Worm (Caenorhabditis elegans) whole organism, L1 larva: ENCODE data around the gene Y77E11A.7.

Experiments
- alr-1 ChIP-seq: fragments of 200-800 bp; sonication (Bioruptor generic); optimal IDR thresholded peaks from 2 replicates; lab custom pipeline; 2018; ENCODE audit warnings: borderline replicate concordance, mild to moderate bottlenecking, missing genetic modification characterization, missing compliant biosample characterization
- aly-2 ChIP-seq: fragments of 150-350 bp; optimal IDR thresholded peaks from 2 replicates; lab custom pipeline; 2014; ENCODE audit warnings: missing biosample characterization, missing genetic modification characterization
- blmp-1 ChIP-seq: fragments of 150-350 bp; optimal IDR thresholded peaks from 2 replicates; lab custom pipeline; 2014; ENCODE audit warnings: missing biosample characterization, missing genetic modification characterization
- ceh-88 ChIP-seq: fragments of 200-800 bp; sonication (Bioruptor generic); IDR thresholded peaks from 2 replicates; pipeline ENCODE4 v1.3.6; 2022; ENCODE audit warnings: missing genetic modification characterization, missing compliant biosample characterization
- ces-1 ChIP-seq: fragments of 150-350 bp; optimal IDR thresholded peaks from 2 replicates; lab custom pipeline; 2014; ENCODE audit warnings: missing biosample characterization, missing genetic modification reagents, missing genetic modification characterization
- efl-1 ChIP-seq, 4 experiments: fragments of 150-350 bp; optimal IDR thresholded peaks in 3 of 4; peaks in 1 of 4; 1 replicate in 1 of 4; 2 replicates in 3 of 4; lab custom pipeline; 2014; ENCODE audit warnings: missing biosample characterization in 2 of 4, missing genetic modification characterization in 2 of 4, missing genetic modification reagents in 2 of 4
- efl-3 ChIP-seq: fragments of 200-800 bp; sonication (Bioruptor generic); optimal IDR thresholded peaks from 2 replicates; lab custom pipeline; 2018; ENCODE audit warnings: mild to moderate bottlenecking, missing genetic modification characterization, missing compliant biosample characterization
- elt-2 ChIP-seq: sonication (generic microtip); optimal IDR thresholded peaks from 2 replicates; lab custom pipeline; 2016; ENCODE audit warnings: missing genetic modification characterization, mild to moderate bottlenecking, inconsistent platforms, missing compliant biosample characterization, missing genetic modification reagents
- elt-3 ChIP-seq, 6 experiments: fragments of 150-350 bp in 1 of 6; sonication (generic microtip); optimal IDR thresholded peaks; 2 replicates each; lab custom pipeline; 2017 to 2018; ENCODE audit warnings: missing biosample characterization in 6 of 6, missing genetic modification characterization in 6 of 6, inconsistent platforms in 1 of 6
- fkh-10 ChIP-seq: sonication (generic microtip); optimal IDR thresholded peaks from 2 replicates; lab custom pipeline; 2017; ENCODE audit warnings: missing biosample characterization, missing genetic modification reagents, missing genetic modification characterization
- fos-1 ChIP-seq: fragments of 150-350 bp; optimal IDR thresholded peaks from 2 replicates; lab custom pipeline; 2014; ENCODE audit warnings: missing biosample characterization, missing genetic modification characterization
- irx-1 ChIP-seq: sonication (generic microtip); optimal IDR thresholded peaks from 2 replicates; lab custom pipeline; 2016; ENCODE audit warnings: missing genetic modification characterization, missing compliant biosample characterization
- lin-13 ChIP-seq: fragments of 150-350 bp; optimal IDR thresholded peaks from 2 replicates; lab custom pipeline; 2014; ENCODE audit warnings: missing biosample characterization, missing genetic modification reagents, missing genetic modification characterization
- lin-14 ChIP-seq: fragments of 200-800 bp; sonication (Bioruptor generic); optimal IDR thresholded peaks from 2 replicates; lab custom pipeline; 2018; ENCODE audit warnings: mild to moderate bottlenecking, missing genetic modification characterization, moderate library complexity, missing compliant biosample characterization
- lin-35 ChIP-seq, 2 experiments: fragments of 150-350 bp; optimal IDR thresholded peaks; 2 replicates each; lab custom pipeline; 2014; ENCODE audit warnings: missing biosample characterization in 2 of 2, missing genetic modification characterization in 2 of 2, missing genetic modification reagents in 2 of 2
- lir-3 ChIP-seq: sonication (generic microtip); optimal IDR thresholded peaks from 2 replicates; lab custom pipeline; 2016; ENCODE audit warnings: mild to moderate bottlenecking, missing genetic modification characterization, moderate library complexity, missing compliant biosample characterization; ENCODE audit not compliant: poor library complexity
- lsy-2 ChIP-seq, 2 experiments: fragments of 150-350 bp; optimal IDR thresholded peaks; 2 replicates each; lab custom pipeline; 2014; ENCODE audit warnings: missing biosample characterization in 2 of 2, missing genetic modification characterization in 2 of 2
- mab-9 ChIP-seq: fragments of 200-800 bp; sonication (Bioruptor generic); IDR thresholded peaks from 2 replicates; pipeline ENCODE4 v1.3.6; 2022; ENCODE audit warnings: missing genetic modification reagents, missing genetic modification characterization, missing compliant biosample characterization
- nhr-20 ChIP-seq: sonication (generic microtip); optimal IDR thresholded peaks from 2 replicates; lab custom pipeline; 2016; ENCODE audit warnings: mild to moderate bottlenecking, missing genetic modification characterization, missing compliant biosample characterization
- nhr-237 ChIP-seq: fragments of 150-350 bp; optimal IDR thresholded peaks from 2 replicates; lab custom pipeline; 2014; ENCODE audit warnings: missing biosample characterization, missing genetic modification characterization
- nhr-47 ChIP-seq: sonication (generic microtip); optimal IDR thresholded peaks from 2 replicates; lab custom pipeline; 2016; ENCODE audit warnings: mild to moderate bottlenecking, missing genetic modification characterization, moderate library complexity, missing compliant biosample characterization
- nhr-71 ChIP-seq: sonication (generic microtip); optimal IDR thresholded peaks from 2 replicates; lab custom pipeline; 2016; ENCODE audit warnings: mild to moderate bottlenecking, missing genetic modification characterization, moderate library complexity, missing compliant biosample characterization
- nhr-85 ChIP-seq: sonication (generic microtip); peaks from one replicate; lab custom pipeline; 2016; ENCODE audit warnings: missing genetic modification characterization, inconsistent platforms, missing compliant biosample characterization
- nhr-90 ChIP-seq: sonication (generic microtip); optimal IDR thresholded peaks from 2 replicates; lab custom pipeline; 2016; ENCODE audit warnings: mild to moderate bottlenecking, missing genetic modification characterization, missing compliant biosample characterization; ENCODE audit not compliant: poor library complexity
- pag-3 ChIP-seq: sonication (generic microtip); optimal IDR thresholded peaks from 2 replicates; lab custom pipeline; 2017; ENCODE audit warnings: missing genetic modification characterization, mild to moderate bottlenecking, missing compliant biosample characterization, antibody characterized with exemption, borderline replicate concordance; ENCODE audit not compliant: insufficient read depth
- pax-3 ChIP-seq: fragments of 200-800 bp; sonication (Bioruptor generic); optimal IDR thresholded peaks from 2 replicates; lab custom pipeline; 2018; ENCODE audit warnings: mild to moderate bottlenecking, missing genetic modification characterization, moderate library complexity, missing compliant biosample characterization
- skn-1 ChIP-seq: fragments of 150-350 bp; optimal IDR thresholded peaks from 2 replicates; lab custom pipeline; 2014; ENCODE audit warnings: missing biosample characterization, missing genetic modification characterization
- sup-37 ChIP-seq: fragments of 200-800 bp; sonication (Bioruptor generic); optimal IDR thresholded peaks from 2 replicates; lab custom pipeline; 2018; ENCODE audit warnings: mild to moderate bottlenecking, missing genetic modification characterization, missing compliant biosample characterization
- swsn-7 ChIP-seq: sonication (generic microtip); optimal IDR thresholded peaks from 2 replicates; lab custom pipeline; 2016; ENCODE audit warnings: missing genetic modification characterization, missing compliant biosample characterization
- unc-62 ChIP-seq: fragments of 150-350 bp; optimal IDR thresholded peaks from 2 replicates; lab custom pipeline; 2014; ENCODE audit warnings: missing biosample characterization, missing genetic modification reagents, missing genetic modification characterization
- unc-86 ChIP-seq: sonication (generic microtip); optimal IDR thresholded peaks from 2 replicates; lab custom pipeline; 2016; ENCODE audit warnings: missing genetic modification characterization, missing compliant biosample characterization
- vab-15 ChIP-seq: sonication (generic microtip); optimal IDR thresholded peaks from 2 replicates; lab custom pipeline; 2017; ENCODE audit warnings: missing genotype, mild to moderate bottlenecking, missing genetic modification characterization, missing compliant biosample characterization
- zag-1 ChIP-seq: fragments of 150-350 bp; optimal IDR thresholded peaks from 2 replicates; lab custom pipeline; 2014; ENCODE audit warnings: missing biosample characterization, missing genetic modification characterization
- ztf-11 ChIP-seq, 2 experiments: sonication (generic microtip); optimal IDR thresholded peaks; 2 replicates each; lab custom pipeline; 2016 to 2017; ENCODE audit warnings: missing genetic modification characterization in 2 of 2, missing biosample characterization in 1 of 2, missing compliant biosample characterization in 1 of 2

Gene Y77E11A.7

DNA sequence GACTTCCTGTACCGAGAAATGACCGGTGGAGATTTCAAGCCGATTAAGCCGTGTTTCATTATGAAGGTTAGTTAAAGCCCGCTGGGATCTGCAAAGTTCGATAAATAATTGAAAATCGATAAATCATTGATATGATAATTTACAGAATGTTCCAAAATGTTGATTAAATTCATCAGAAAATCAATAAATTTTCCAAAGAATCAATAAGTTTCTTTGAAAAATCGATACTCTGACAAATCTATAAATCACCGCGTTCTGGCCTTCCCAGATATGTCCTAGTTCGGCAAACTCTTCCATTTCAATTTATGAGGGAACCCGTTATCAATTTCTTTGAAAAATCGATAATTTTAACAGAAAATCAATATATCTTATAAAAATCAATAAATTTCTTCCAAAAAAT, 12.1 kb downstream of the Y77E11A.7 start:
- TF ChIP-seq ceh-88 (GFP tag; lab: Robert Waterston, UW) (no peak), nhr-90 (tag; lab: Kevin White, UChicago) (no peak), nhr-71 (tag; lab: Kevin White, UChicago) (no peak), nhr-237 (tag; lab: Kevin White, UChicago) (no peak), sup-37 (GFP tag; lab: Kevin White, UChicago) (no peak), fkh-10 (GFP tag; lab: Kevin White, UChicago) (no peak), pag-3 (tag; lab: Kevin White, UChicago) (no peak), efl-3 (GFP tag; lab: Kevin White, UChicago) (no peak), fos-1 (tag; lab: Kevin White, UChicago) (no peak), ztf-11 (tag; optimal IDR thresholded peaks at IDR 0.05; lab: Kevin White, UChicago) (no peak), swsn-7 (tag; lab: Kevin White, UChicago) (no peak), lin-14 (GFP tag; lab: Kevin White, UChicago) (no peak), irx-1 (tag; lab: Kevin White, UChicago) (no peak), mab-9 (GFP tag; lab: Robert Waterston, UW) (no peak), unc-62 (GFP tag; lab: Kevin White, UChicago) (no peak), nhr-47 (tag; lab: Kevin White, UChicago) (no peak)

- TF ChIP-seq unc-86 (tag; lab: Kevin White, UChicago) (no peak), efl-1 (optimal IDR thresholded peaks at IDR 0.05; lab: Kevin White, UChicago) (no peak), efl-1 (GFP tag; optimal IDR thresholded peaks at IDR 0.05 in 1 of 2; lab: Kevin White, UChicago) (peak in 1 of 2 experiments; percentile 49), vab-15 (tag; lab: Kevin White, UChicago) (no peak)
- TF ChIP-seq, all 84 proteins: peak for 1
Observed at ce11 chrIV:1407049-1407448, 12.6 kb downstream of the Y77E11A.7 start.

- peak; percentile 27 for TF ChIP-seq nhr-85 (tag; lab: Kevin White, UChicago)
- TF ChIP-seq efl-3 (GFP tag; lab: Kevin White, UChicago) = no peak
Observed at ce11 chrIV:1406267-1406666, 13.4 kb downstream of the Y77E11A.7 start, which contains the start of gene spp-31. Gene spp-31 (plus strand): TSS chrIV:1406567.

ce11 chrIV:1405780-1406179, 13.9 kb downstream of the Y77E11A.7 start:
- TF ChIP-seq elt-3 (tag; optimal IDR thresholded peaks at IDR 0.05; lab: Kevin White, UChicago) (peak in 5 of 6 experiments; percentile 7 to 92 (median 85)), blmp-1 (tag; lab: Kevin White, UChicago) (peak; percentile 16), nhr-90 (tag; lab: Kevin White, UChicago) (no peak), pag-3 (tag; lab: Kevin White, UChicago) (no peak), aly-2 (tag; lab: Kevin White, UChicago) (no peak), lin-13 (GFP tag; lab: Kevin White, UChicago) (no peak), ces-1 (GFP tag; lab: Kevin White, UChicago) (no peak), nhr-20 (tag; lab: Kevin White, UChicago) (no peak), pax-3 (tag; lab: Kevin White, UChicago) (no peak), ztf-11 (tag; optimal IDR thresholded peaks at IDR 0.05; lab: Kevin White, UChicago) (no peak), zag-1 (no peak), lir-3 (tag; lab: Kevin White, UChicago) (no peak)

DNA sequence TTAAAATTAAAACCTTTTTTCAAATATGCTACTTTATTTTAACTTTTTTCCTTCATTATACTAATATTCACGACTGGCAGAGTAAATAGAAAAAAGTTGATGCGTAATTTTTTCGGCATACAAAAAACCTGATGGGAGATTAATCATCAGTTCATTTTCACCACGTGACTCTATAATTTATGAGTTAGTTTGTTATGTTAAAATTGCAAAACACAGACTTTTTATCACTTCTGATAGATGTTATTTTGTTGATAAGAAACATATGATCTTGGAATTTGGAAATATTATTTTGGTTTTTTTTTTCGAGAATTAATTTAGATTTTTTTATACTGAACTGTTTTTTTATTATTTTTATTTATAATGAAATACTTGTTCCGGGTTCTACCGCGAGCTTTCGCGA, 15.7 kb downstream of the Y77E11A.7 start:
- TF ChIP-seq lin-35 (GFP tag; optimal IDR thresholded peaks at IDR 0.05; lab: Kevin White, UChicago) = peak in 1 of 2 experiments; percentile 59
- peak; percentile 39 for TF ChIP-seq elt-2 (tag; lab: Kevin White, UChicago)
- TF ChIP-seq skn-1 (tag; lab: Kevin White, UChicago) = no peak
- peak; percentile 6 for TF ChIP-seq nhr-20 (tag; lab: Kevin White, UChicago)
- TF ChIP-seq lsy-2 (tag; optimal IDR thresholded peaks at IDR 0.05; lab: Kevin White, UChicago) = peak in 1 of 2 experiments; percentile 3
- no peak for TF ChIP-seq efl-1 (optimal IDR thresholded peaks at IDR 0.05; lab: Kevin White, UChicago)
- TF ChIP-seq efl-1 (GFP tag; optimal IDR thresholded peaks at IDR 0.05 in 1 of 2; lab: Kevin White, UChicago) = peak in 1 of 2 experiments; percentile 72
- TF ChIP-seq elt-3 (tag; optimal IDR thresholded peaks at IDR 0.05; lab: Kevin White, UChicago) = peak in 1 of 6 experiments; percentile 20
- no peak for TF ChIP-seq alr-1 (tag; lab: Kevin White, UChicago)
